Fruit fly (Drosophila melanogaster) whole organism, wandering third instar larva: ENCODE data around the gene mib1.

Experiments used
- Hr78 ChIP-seq: fragments of >200 bp; optimal IDR thresholded peaks from 2 replicates; lab custom pipeline; 2017; ENCODE audit warnings: missing biosample characterization, missing genetic modification characterization
- Jra ChIP-seq: sonication (Bioruptor generic); optimal IDR thresholded peaks from 2 replicates; lab custom pipeline; 2016; ENCODE audit warnings: missing biosample characterization, missing genetic modification characterization
- br ChIP-seq: fragments of 200-800 bp; sonication (Bioruptor generic); optimal IDR thresholded peaks from 2 replicates; lab custom pipeline; 2016; ENCODE audit warnings: missing biosample characterization, missing genetic modification characterization
- sage ChIP-seq: fragments of 200-800 bp; sonication (Bioruptor generic); optimal IDR thresholded peaks from 2 replicates; lab custom pipeline; 2016; ENCODE audit warnings: missing biosample characterization, mild to moderate bottlenecking, missing genetic modification characterization

DNA sequence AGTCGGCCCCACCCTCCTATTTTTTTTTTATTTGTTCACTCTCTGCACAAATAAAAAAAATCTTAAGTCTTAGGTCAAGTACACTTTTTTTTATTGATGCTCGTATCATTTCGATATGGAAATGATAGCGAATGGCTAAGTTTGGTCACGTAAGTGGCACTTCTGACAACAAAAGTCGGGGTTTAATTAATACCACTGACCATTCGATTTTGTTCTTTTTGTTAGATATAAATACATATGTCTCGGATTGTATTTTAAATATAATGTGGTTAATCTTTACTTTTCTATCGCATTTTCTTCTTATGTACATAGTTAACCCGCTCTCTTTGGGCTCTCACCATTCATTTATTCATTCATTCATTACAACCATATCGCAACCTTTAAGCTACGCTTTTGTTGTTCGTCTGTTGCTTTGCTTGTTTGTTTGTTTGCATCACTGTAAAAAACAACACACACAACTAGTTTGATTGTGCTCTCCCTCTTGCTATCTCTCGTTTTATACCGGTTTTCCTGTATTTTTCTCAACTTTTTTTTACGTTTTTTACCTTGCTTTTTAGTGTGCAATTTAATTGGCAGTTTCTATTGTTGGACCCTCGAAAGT, 9.4 kb downstream of the mib1 start:
- TF ChIP-seq Jra (GFP tag; lab: Kevin White, UChicago) = no peak
- no peak for TF ChIP-seq br (GFP tag; lab: Kevin White, UChicago)
- no peak for TF ChIP-seq Hr78 (GFP tag; lab: Kevin White, UChicago)
- TF ChIP-seq sage = no peak
